Worm (Caenorhabditis elegans) whole organism, L3 larva: ENCODE results near the gene srbc-75.
"Not testable (repeated sequence)": the region's sequence is repeated elsewhere in the genome, so short reads cannot be mapped to it uniquely, and the experiment has no call there.

Experiments used
- ZK546.5 ChIP-seq: sonication (generic microtip); optimal IDR thresholded peaks from 2 replicates; lab custom pipeline; 2017; ENCODE audit warnings: missing biosample characterization, missing genetic modification characterization
- ama-1 ChIP-seq: fragments of 150-350 bp; optimal IDR thresholded peaks from 2 replicates; lab custom pipeline; 2018
- elt-3 ChIP-seq, 3 experiments: fragments of 150-350 bp in 1 of 3; sonication (generic microtip) in 2 of 3; optimal IDR thresholded peaks; 2 replicates in 2 of 3; 4 replicates in 1 of 3; lab custom pipeline; 2014 to 2017; ENCODE audit warnings: missing biosample characterization in 3 of 3, missing genetic modification characterization in 3 of 3
- mdl-1 ChIP-seq: fragments of 150-350 bp; optimal IDR thresholded peaks from 2 replicates; lab custom pipeline; 2014; ENCODE audit warnings: missing biosample characterization, missing genetic modification characterization
- nfya-1 ChIP-seq: sonication (generic microtip); optimal IDR thresholded peaks from 2 replicates; lab custom pipeline; 2017; ENCODE audit warnings: missing genetic modification characterization, mild to moderate bottlenecking, missing compliant biosample characterization, antibody characterized with exemption, moderate library complexity; ENCODE audit not compliant: insufficient read depth
- nhr-237 ChIP-seq: fragments of 150-350 bp; optimal IDR thresholded peaks from 2 replicates; lab custom pipeline; 2014; ENCODE audit warnings: missing biosample characterization, missing genetic modification characterization
- nhr-25 ChIP-seq: sonication (generic microtip); optimal IDR thresholded peaks from 2 replicates; lab custom pipeline; 2017; ENCODE audit warnings: missing biosample characterization, missing genetic modification characterization
- nhr-76 ChIP-seq: fragments of 150-350 bp; sonication (generic microtip); optimal IDR thresholded peaks from 5 replicates; lab custom pipeline; 2014; ENCODE audit warnings: missing biosample characterization, missing genetic modification characterization
- pqm-1 ChIP-seq: fragments of 150-350 bp; optimal IDR thresholded peaks from 2 replicates; lab custom pipeline; 2017; ENCODE audit warnings: missing biosample characterization, missing genetic modification characterization, inconsistent platforms
- snpc-4 ChIP-seq: fragments of 150-350 bp; optimal IDR thresholded peaks from 2 replicates; lab custom pipeline; 2014; ENCODE audit warnings: missing biosample characterization, missing genetic modification characterization

- not testable (repeated sequence) for TF ChIP-seq nhr-237 (tag; lab: Kevin White, UChicago); mdl-1 (tag; lab: Kevin White, UChicago); pqm-1; nfya-1 (tag; lab: Kevin White, UChicago); ama-1 (lab: Kevin White, UChicago); snpc-4 (tag; lab: Kevin White, UChicago); elt-3 (tag; optimal IDR thresholded peaks at IDR 0.05; lab: Kevin White, UChicago); nhr-25 (tag; lab: Kevin White, UChicago); ZK546.5 (tag; lab: Kevin White, UChicago); nhr-76 (tag; lab: Kevin White, UChicago)
Measured at ce11 chrV:15256669-15257068, 3.0 kb downstream of the srbc-75 start, which contains the start of gene srsx-39.
